Fruit fly (Drosophila melanogaster): ENCODE measurements around the gene Fum2.
A peak's percentile ranks its signal among the peaks of the same experiment; 100 is the strongest.

The Fum2 gene

DNA sequence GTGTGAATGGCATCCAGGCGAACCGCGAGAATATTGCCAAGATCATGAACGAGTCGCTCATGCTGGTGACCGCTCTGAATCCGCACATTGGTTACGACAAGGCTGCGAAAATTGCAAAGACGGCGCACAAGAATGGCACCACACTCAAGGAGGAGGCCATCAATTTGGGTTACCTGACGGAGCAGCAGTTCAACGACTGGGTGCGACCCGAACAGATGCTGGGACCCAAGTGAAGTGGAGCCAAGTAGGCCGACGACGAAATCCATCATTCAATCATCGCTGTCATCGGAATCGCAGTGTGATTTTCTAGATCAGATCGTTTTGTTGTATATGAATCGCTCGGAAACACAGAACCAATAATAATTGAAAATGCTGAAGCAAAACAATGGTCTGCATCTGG is at the start of gene Fum2:
TSS of gene Fum2 (plus strand) at position 301 of the 400 bp plus-strand sequence.
- TF ChIP-seq chinmo (GFP tag; IDR thresholded peaks at IDR 0.05; ENCODE audit: partially characterized antibody) = no peak
- peak; percentile 26 for TF ChIP-seq Ets65A (GFP tag)
- TF ChIP-seq CG17385 (GFP tag; optimal IDR thresholded peaks at IDR 0.05) = no peak
- no peak for TF ChIP-seq Dip3 (GFP tag; optimal IDR thresholded peaks at IDR 0.05)
- no peak for TF ChIP-seq CG12744 (GFP tag; optimal IDR thresholded peaks at IDR 0.05)

DNA sequence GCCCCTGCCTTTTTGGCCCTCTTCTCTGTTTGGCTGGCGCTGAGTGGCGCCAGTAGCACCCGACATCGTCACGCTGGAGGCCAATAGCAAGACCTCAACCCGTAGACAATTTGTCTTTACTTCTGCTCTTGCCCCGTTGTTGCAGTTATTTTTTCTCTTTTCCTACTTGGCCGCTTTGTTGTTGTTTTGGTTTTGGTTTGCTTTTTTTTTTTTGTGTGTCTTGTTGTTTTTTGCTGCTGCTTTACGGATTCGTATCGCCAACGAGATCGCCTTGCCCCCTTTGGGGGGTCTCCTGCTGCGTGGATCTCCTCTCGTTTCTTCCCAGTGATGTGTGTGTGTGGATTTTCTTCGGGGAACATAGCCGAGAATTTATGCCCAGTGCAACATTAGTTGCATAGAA is 49.7 kb upstream of the Fum2 start:
- TF ChIP-seq bsh (GFP tag; optimal IDR thresholded peaks at IDR 0.05) (peak in 1 of 2 experiments; percentile 69), nom (GFP tag; optimal IDR thresholded peaks at IDR 0.05) (peak; percentile 66), CG17361 (GFP tag; IDR thresholded peaks at IDR 0.05) (no peak), Drgx (GFP tag; IDR thresholded peaks at IDR 0.05) (peak; percentile 70)

DNA sequence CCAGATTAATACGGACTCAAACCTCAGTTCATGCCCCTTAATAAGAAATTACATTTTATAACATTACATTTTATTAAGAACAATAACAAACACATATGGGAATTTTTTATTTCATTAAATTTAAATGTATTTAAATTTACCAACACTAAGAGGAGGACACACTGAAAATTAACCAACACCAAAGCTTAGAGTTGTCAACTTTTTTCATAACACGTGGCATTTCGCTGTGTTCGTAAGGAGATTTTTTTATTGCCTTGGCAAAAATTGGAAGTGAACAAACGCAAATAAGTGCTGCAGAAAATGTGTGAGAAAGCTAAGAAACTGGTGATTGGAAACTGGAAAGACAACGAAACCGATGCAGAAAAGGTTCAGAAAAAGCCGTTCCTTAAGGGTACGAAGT is 47.9 kb upstream of the Fum2 start, which contains the start of gene CG14443:
TSS of gene CG14443 (plus strand) at position 301 of the 400 bp plus-strand sequence.
- no peak for TF ChIP-seq corto (GFP tag; optimal IDR thresholded peaks at IDR 0.05)
- TF ChIP-seq sim (GFP tag; IDR thresholded peaks at IDR 0.05) = no peak
- no peak for TF ChIP-seq Dfd (GFP tag; optimal IDR thresholded peaks at IDR 0.05)
- no peak for TF ChIP-seq pfk (GFP tag; optimal IDR thresholded peaks at IDR 0.05)
- no peak for TF ChIP-seq Sox102F (GFP tag; optimal IDR thresholded peaks at IDR 0.05)
- TF ChIP-seq sc (optimal IDR thresholded peaks at IDR 0.05) = no peak
- TF ChIP-seq sc (GFP tag; optimal IDR thresholded peaks at IDR 0.05) = no peak
- no peak for TF ChIP-seq CG31441 (GFP tag; IDR thresholded peaks at IDR 0.05)
- no peak for TF ChIP-seq p53 (GFP tag; optimal IDR thresholded peaks at IDR 0.05)
- TF ChIP-seq sob (GFP tag; IDR thresholded peaks at IDR 0.05) = no peak

DNA sequence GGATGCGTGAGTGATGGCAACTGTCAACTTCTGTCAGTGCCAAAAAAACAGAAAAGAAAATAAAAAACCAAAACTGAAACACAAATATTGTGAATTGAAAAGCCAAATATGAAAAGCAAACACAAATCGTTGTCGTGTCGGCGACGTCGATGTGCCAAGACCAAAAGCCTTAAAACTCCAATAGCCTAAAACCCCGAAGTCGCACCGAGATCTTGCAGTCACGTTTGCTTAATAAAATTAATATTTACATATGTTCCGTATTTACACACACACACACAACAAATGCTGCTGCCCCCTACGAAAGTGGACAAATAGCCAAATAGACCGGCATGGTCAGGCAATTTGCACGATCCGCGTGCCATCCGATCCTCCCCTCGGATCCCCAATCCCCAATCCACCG is 43.4 kb upstream of the Fum2 start:
- no peak for TF ChIP-seq CG42726 (GFP tag; IDR thresholded peaks at IDR 0.05; ENCODE audit: partially characterized antibody)
- TF ChIP-seq Sry-δ (GFP tag; optimal IDR thresholded peaks at IDR 0.05) = no peak
- TF ChIP-seq chn (GFP tag; optimal IDR thresholded peaks at IDR 0.05) = no peak
- no peak for TF ChIP-seq Hsf (GFP tag; optimal IDR thresholded peaks at IDR 0.05)
- no peak for TF ChIP-seq repo (GFP tag; optimal IDR thresholded peaks at IDR 0.05)
- no peak for TF ChIP-seq otp (GFP tag; IDR thresholded peaks at IDR 0.05)
- TF ChIP-seq CG4282 (GFP tag; optimal IDR thresholded peaks at IDR 0.05) = no peak
- no peak for TF ChIP-seq CG3163 (GFP tag; optimal IDR thresholded peaks at IDR 0.05)
- no peak for TF ChIP-seq CG11696 (GFP tag; IDR thresholded peaks at IDR 0.05)
- no peak for TF ChIP-seq Tbp (GFP tag; optimal IDR thresholded peaks at IDR 0.05)
- peak; percentile 46 for TF ChIP-seq odd (GFP tag; optimal IDR thresholded peaks at IDR 0.05)
- TF ChIP-seq gcm (GFP tag; optimal IDR thresholded peaks at IDR 0.05) = no peak
- TF ChIP-seq CG7271 (tag; optimal IDR thresholded peaks at IDR 0.05) = no peak
- no peak for TF ChIP-seq CG9437 (GFP tag; optimal IDR thresholded peaks at IDR 0.05)
- TF ChIP-seq pnt (GFP tag; optimal IDR thresholded peaks at IDR 0.05) = no peak
- TF ChIP-seq CG9817 (tag; optimal IDR thresholded peaks at IDR 0.05) = no peak
- no peak for TF ChIP-seq CG4360 (GFP tag; IDR thresholded peaks at IDR 0.05)
- no peak for TF ChIP-seq cg (GFP tag; optimal IDR thresholded peaks at IDR 0.05)
- no peak for TF ChIP-seq CG6683 (GFP tag; optimal IDR thresholded peaks at IDR 0.05)
- TF ChIP-seq CG12744 (GFP tag; optimal IDR thresholded peaks at IDR 0.05) = no peak
- peak; percentile 56 for TF ChIP-seq lab (GFP tag; optimal IDR thresholded peaks at IDR 0.05)
- TF ChIP-seq CG6813 (GFP tag; optimal IDR thresholded peaks at IDR 0.05) = peak; percentile 3
- no peak for TF ChIP-seq CG11247 (GFP tag; IDR thresholded peaks at IDR 0.05)
- no peak for TF ChIP-seq GATAe (GFP tag; conservative IDR thresholded peaks at IDR 0.05)
- no peak for TF ChIP-seq CG30403 (GFP tag; optimal IDR thresholded peaks at IDR 0.05)
- TF ChIP-seq CG2678 (tag; optimal IDR thresholded peaks at IDR 0.05) = peak; percentile 56
- TF ChIP-seq lbe (GFP tag; optimal IDR thresholded peaks at IDR 0.05) = no peak
- no peak for TF ChIP-seq CG12659 (GFP tag; optimal IDR thresholded peaks at IDR 0.05)
- no peak for TF ChIP-seq Dll (GFP tag; IDR thresholded peaks at IDR 0.05; ENCODE audit: partially characterized antibody)
